Worm (Caenorhabditis elegans): Measurements from ENCODE around the gene srg-8.

srg-8 gene

DNA sequence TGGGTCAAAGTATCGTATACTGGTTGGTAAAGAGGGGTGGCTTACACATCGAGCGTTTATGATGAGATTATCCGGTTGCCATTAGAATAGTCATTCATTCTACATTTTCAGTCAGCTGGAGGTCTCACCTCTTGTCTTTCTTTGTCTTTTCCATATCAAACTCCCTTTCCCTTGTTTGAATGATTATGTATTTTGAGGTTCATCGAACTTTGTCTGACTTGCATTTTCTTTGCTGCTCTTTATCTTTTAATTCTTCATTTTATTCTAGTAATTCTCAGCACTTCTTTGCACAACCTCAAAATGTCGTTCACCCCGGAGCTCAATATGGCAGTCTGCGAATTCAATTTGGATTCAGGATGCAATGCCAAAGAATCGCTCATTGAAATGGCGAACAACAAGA lies 14.1 kb downstream of the srg-8 start, which contains the start of gene T12A2.3:
Gene T12A2.3 (plus strand): TSS at position 301 of the 400 bp plus-strand sequence.
- no peak for TF ChIP-seq nhr-237 (tag; optimal IDR thresholded peaks at IDR 0.05)
- no peak for TF ChIP-seq ceh-88 (GFP tag; IDR thresholded peaks at IDR 0.05)
- no peak for TF ChIP-seq ets-5 (GFP tag; IDR thresholded peaks at IDR 0.05)
- no peak for TF ChIP-seq ces-1 (GFP tag; optimal IDR thresholded peaks at IDR 0.05)
- TF ChIP-seq nhr-84 (tag; optimal IDR thresholded peaks at IDR 0.05), result no peak
- TF ChIP-seq unc-130 (tag; optimal IDR thresholded peaks at IDR 0.05), result no peak
- TF ChIP-seq lin-13 (GFP tag; optimal IDR thresholded peaks at IDR 0.05), result no peak
- TF ChIP-seq isw-1 (GFP tag; IDR thresholded peaks at IDR 0.05), result no peak
- TF ChIP-seq mdl-1 (tag; optimal IDR thresholded peaks at IDR 0.05), result no peak
- TF ChIP-seq fkh-8 (tag; optimal IDR thresholded peaks at IDR 0.05), result no peak
- no peak for TF ChIP-seq ceh-90 (tag; optimal IDR thresholded peaks at IDR 0.05)
- TF ChIP-seq nhr-19 (GFP tag; conservative IDR thresholded peaks at IDR 0.05), result no peak

- TF ChIP-seq ceh-82 (tag; optimal IDR thresholded peaks at IDR 0.05) (no peak), nhr-76 (tag; optimal IDR thresholded peaks at IDR 0.05) (no peak), ama-1 (optimal IDR thresholded peaks at IDR 0.05) (no peak), ceh-88 (GFP tag; IDR thresholded peaks at IDR 0.05) (no peak), tlp-1 (tag; optimal IDR thresholded peaks at IDR 0.05) (no peak), lin-15B (tag; optimal IDR thresholded peaks at IDR 0.05) (no peak), lsy-2 (tag; optimal IDR thresholded peaks at IDR 0.05) (no peak), Y116A8C.19 (tag; optimal IDR thresholded peaks at IDR 0.05; ENCODE audit: borderline replicate concordance) (no peak)
Observed at ce11 chrIII:6236649-6237048, 18.0 kb downstream of the srg-8 start, which contains the start of gene T12A2.21. Gene T12A2.21, minus strand, starts transcription at chrIII:6236749.

DNA sequence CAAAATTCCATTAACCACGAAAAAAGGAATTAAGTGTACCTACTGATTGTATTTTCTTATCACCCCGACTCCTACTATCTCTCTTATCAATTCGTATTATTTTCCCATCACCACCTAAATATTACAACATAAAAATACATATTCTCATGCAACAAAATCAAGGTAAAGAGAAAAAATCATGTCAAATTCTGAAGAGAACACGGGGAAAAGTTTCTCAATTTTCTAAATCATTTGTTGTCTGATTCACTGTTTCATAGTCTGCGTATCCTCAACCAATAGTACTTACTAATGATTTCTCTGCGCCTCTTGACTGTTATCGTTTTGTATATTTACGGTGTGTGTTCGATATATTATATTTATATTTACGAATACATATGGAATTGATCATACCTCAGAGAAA lies 22.8 kb downstream of the srg-8 start:
- TF ChIP-seq nhr-19 (GFP tag; conservative IDR thresholded peaks at IDR 0.05) (no peak), zip-4 (GFP tag; optimal IDR thresholded peaks at IDR 0.05) (no peak), ztf-11 (tag; optimal IDR thresholded peaks at IDR 0.05) (no peak), zag-1 (tag; optimal IDR thresholded peaks at IDR 0.05) (no peak), C04F5.9 (tag; optimal IDR thresholded peaks at IDR 0.05) (no peak), sox-4 (tag; optimal IDR thresholded peaks at IDR 0.05) (no peak), blmp-1 (tag; optimal IDR thresholded peaks at IDR 0.05) (peak; percentile 39), xbp-1 (tag; optimal IDR thresholded peaks at IDR 0.05) (no peak), C16A3.4 (tag; optimal IDR thresholded peaks at IDR 0.05) (peak; percentile 1), sptf-1 (tag; optimal IDR thresholded peaks at IDR 0.05) (no peak), fkh-10 (GFP tag; optimal IDR thresholded peaks at IDR 0.05) (no peak), dpl-1 (GFP tag; optimal IDR thresholded peaks at IDR 0.05) (no peak), rnt-1 (tag; optimal IDR thresholded peaks at IDR 0.05) (no peak), efl-3 (GFP tag; optimal IDR thresholded peaks at IDR 0.05) (no peak), egl-13 (tag; optimal IDR thresholded peaks at IDR 0.05) (no peak), jun-1 (tag; optimal IDR thresholded peaks at IDR 0.05) (peak; percentile 1), ceh-90 (tag; optimal IDR thresholded peaks at IDR 0.05) (no peak), egl-27 (tag; optimal IDR thresholded peaks at IDR 0.05) (no peak), nhr-237 (tag; optimal IDR thresholded peaks at IDR 0.05) (no peak), snpc-4 (tag; optimal IDR thresholded peaks at IDR 0.05) (no peak), ceh-88 (GFP tag; IDR thresholded peaks at IDR 0.05) (no peak), pax-3 (tag; optimal IDR thresholded peaks at IDR 0.05) (no peak), ceh-63 (GFP tag; optimal IDR thresholded peaks at IDR 0.05) (no peak), efl-1 (optimal IDR thresholded peaks at IDR 0.05) (peak in 1 of 2 experiments; percentile 4), efl-1 (GFP tag; optimal IDR thresholded peaks at IDR 0.05 in 1 of 2) (peak in 1 of 2 experiments; percentile 83), irx-1 (tag; optimal IDR thresholded peaks at IDR 0.05) (no peak), lin-35 (GFP tag; optimal IDR thresholded peaks at IDR 0.05) (peak in 1 of 2 experiments; percentile 47), C34B4.2 (tag; optimal IDR thresholded peaks at IDR 0.05) (no peak), unc-130 (tag; optimal IDR thresholded peaks at IDR 0.05) (no peak), nhr-28 (tag; optimal IDR thresholded peaks at IDR 0.05) (no peak), hlh-4 (tag; optimal IDR thresholded peaks at IDR 0.05) (no peak), unc-62 (GFP tag; optimal IDR thresholded peaks at IDR 0.05) (no peak), grh-1 (GFP tag; IDR thresholded peaks at IDR 0.05) (no peak), elt-3 (tag; optimal IDR thresholded peaks at IDR 0.05) (peak in 2 of 6 experiments; percentile 58 to 76), Y116A8C.19 (tag; optimal IDR thresholded peaks at IDR 0.05; ENCODE audit: borderline replicate concordance) (no peak), pag-3 (tag; optimal IDR thresholded peaks at IDR 0.05; ENCODE audit: borderline replicate concordance, insufficient read depth) (no peak), nhr-85 (tag) (no peak)

Measured in whole organism, L1 larva.